Fruit fly (Drosophila melanogaster) whole organism, embryonic: ENCODE measurements around the gene fit.

Experiments
- CG11560 ChIP-seq: fragments of 200-800 bp; sonication (Bioruptor generic); IDR thresholded peaks from 3 replicates; pipeline ENCODE4 v1.3.6; 2022; ENCODE audit warnings: missing biosample characterization, missing genetic modification characterization
- CG12155 ChIP-seq: fragments of 200-800 bp; sonication (Bioruptor generic); optimal IDR thresholded peaks from 3 replicates; lab custom pipeline; 2016; ENCODE audit warnings: missing biosample characterization, missing genetic modification characterization
- CG12744 ChIP-seq: fragments of 200-800 bp; sonication (Bioruptor generic); optimal IDR thresholded peaks from 2 replicates; lab custom pipeline; 2016; ENCODE audit warnings: missing biosample characterization, missing genetic modification characterization
- CG12942 ChIP-seq: fragments of 200-800 bp; sonication (Bioruptor generic); optimal IDR thresholded peaks from 3 replicates; lab custom pipeline; 2016; ENCODE audit warnings: missing biosample characterization, missing genetic modification characterization
- CG13296 ChIP-seq: fragments of 200-800 bp; sonication (Bioruptor generic); optimal IDR thresholded peaks from 3 replicates; lab custom pipeline; 2018; ENCODE audit warnings: missing biosample characterization, mild to moderate bottlenecking, missing genetic modification characterization
- CG14441 ChIP-seq: fragments of 200-800 bp; sonication (Bioruptor generic); IDR thresholded peaks from 2 replicates; pipeline ENCODE4 v1.3.6; 2022; ENCODE audit warnings: missing biosample characterization, missing genetic modification characterization
- CG15073 ChIP-seq: fragments of 200-800 bp; sonication (Bioruptor generic); optimal IDR thresholded peaks from 2 replicates; lab custom pipeline; 2016; ENCODE audit warnings: missing biosample characterization, missing genetic modification characterization
- CG15601 ChIP-seq: fragments of 200-800 bp; sonication (Bioruptor generic); optimal IDR thresholded peaks from 3 replicates; lab custom pipeline; 2019; ENCODE audit warnings: missing biosample characterization, mild to moderate bottlenecking, missing genetic modification characterization, moderate library complexity
- CG17568 ChIP-seq: fragments of 200-800 bp; sonication (Bioruptor generic); optimal IDR thresholded peaks from 2 replicates; lab custom pipeline; 2018; ENCODE audit warnings: missing biosample characterization, mild to moderate bottlenecking, missing genetic modification characterization, moderate library complexity
- CG1792 ChIP-seq: fragments of 200-800 bp; sonication (Bioruptor generic); optimal IDR thresholded peaks from 2 replicates; lab custom pipeline; 2016; ENCODE audit warnings: missing biosample characterization, missing genetic modification characterization
- CG2120 ChIP-seq: fragments of 200-800 bp; sonication (Bioruptor generic); optimal IDR thresholded peaks from 3 replicates; lab custom pipeline; 2016; ENCODE audit warnings: missing biosample characterization, missing genetic modification characterization
- CG30020 ChIP-seq: fragments of 200-800 bp; optimal IDR thresholded peaks from 2 replicates; lab custom pipeline; 2019; ENCODE audit warnings: missing biosample characterization, mild to moderate bottlenecking, missing genetic modification characterization, moderate library complexity
- CG30403 ChIP-seq: fragments of 200-800 bp; sonication (Bioruptor generic); optimal IDR thresholded peaks from 3 replicates; lab custom pipeline; 2016; ENCODE audit warnings: missing biosample characterization, missing genetic modification characterization
- CG33557 ChIP-seq: fragments of 200-800 bp; sonication (Bioruptor generic); optimal IDR thresholded peaks from 2 replicates; lab custom pipeline; 2019; ENCODE audit warnings: missing biosample characterization, mild to moderate bottlenecking, missing genetic modification characterization, moderate library complexity
- CG4404 ChIP-seq: fragments of 200-800 bp; sonication (Bioruptor generic); IDR thresholded peaks from 2 replicates; pipeline ENCODE4 v1.3.6; 2022; ENCODE audit warnings: missing biosample characterization, missing genetic modification characterization
- CG4854 ChIP-seq: fragments of 200-800 bp; sonication (Bioruptor generic); optimal IDR thresholded peaks from 2 replicates; lab custom pipeline; 2016; ENCODE audit warnings: missing biosample characterization, missing genetic modification characterization, inconsistent platforms
- CG6254 ChIP-seq: fragments of 200-800 bp; sonication (Bioruptor generic); optimal IDR thresholded peaks from 3 replicates; lab custom pipeline; 2017; ENCODE audit warnings: mild to moderate bottlenecking, missing biosample characterization, missing genetic modification reagents, missing genetic modification characterization
- CG6654 ChIP-seq: fragments of 200-800 bp; sonication (Bioruptor generic); optimal IDR thresholded peaks from 2 replicates; lab custom pipeline; 2017; ENCODE audit warnings: missing biosample characterization, mild to moderate bottlenecking, missing genetic modification characterization
- CG6689 ChIP-seq: fragments of 200-800 bp; sonication (Bioruptor generic); IDR thresholded peaks from 2 replicates; pipeline ENCODE4 v1.3.6; 2022; ENCODE audit warnings: missing biosample characterization, missing genetic modification characterization
- CG7357 ChIP-seq: fragments of 200-800 bp; sonication (Bioruptor generic); IDR thresholded peaks from 3 replicates; pipeline ENCODE4 v1.3.6; 2022; ENCODE audit warnings: missing biosample characterization, missing genetic modification characterization
- CG8359 ChIP-seq: fragments of 200-800 bp; sonication (Bioruptor generic); optimal IDR thresholded peaks from 2 replicates; lab custom pipeline; 2017; ENCODE audit warnings: missing biosample characterization, mild to moderate bottlenecking, missing genetic modification characterization, borderline replicate concordance
- CG9797 ChIP-seq: fragments of 200-800 bp; sonication (Bioruptor generic); optimal IDR thresholded peaks from 3 replicates; lab custom pipeline; 2018; ENCODE audit warnings: missing biosample characterization, mild to moderate bottlenecking, missing genetic modification characterization
- Doc3 ChIP-seq: fragments of 200-800 bp; sonication (Bioruptor generic); IDR thresholded peaks from 3 replicates; pipeline ENCODE4 v1.3.6; 2022; ENCODE audit warnings: missing biosample characterization, missing genetic modification characterization; ENCODE audit not compliant: partially characterized antibody
- Lim3 ChIP-seq: fragments of 200-800 bp; sonication (Bioruptor generic); IDR thresholded peaks from 2 replicates; pipeline ENCODE4 v1.3.6; 2022; ENCODE audit warnings: missing biosample characterization, missing genetic modification characterization
- Nf-YC ChIP-seq: fragments of 200-800 bp; optimal IDR thresholded peaks from 3 replicates; lab custom pipeline; 2019; ENCODE audit warnings: missing biosample characterization, mild to moderate bottlenecking, missing genetic modification characterization, moderate library complexity
- Spps ChIP-seq: fragments of 200-800 bp; sonication (Bioruptor generic); optimal IDR thresholded peaks from 2 replicates; lab custom pipeline; 2018; ENCODE audit warnings: missing biosample characterization, mild to moderate bottlenecking, missing genetic modification characterization
- Sry-β ChIP-seq: fragments of 200-800 bp; sonication (Bioruptor generic); optimal IDR thresholded peaks from 2 replicates; lab custom pipeline; 2018; ENCODE audit warnings: missing biosample characterization, mild to moderate bottlenecking, missing genetic modification characterization, moderate library complexity
- Tbp ChIP-seq: fragments of >200 bp; optimal IDR thresholded peaks from 2 replicates; lab custom pipeline; 2018; ENCODE audit warnings: missing biosample characterization, missing genetic modification characterization
- Trl ChIP-seq, 3 experiments: fragments of >200 bp in 2 of 3; fragments of 200-800 bp in 1 of 3; sonication (Bioruptor generic) in 1 of 3; optimal IDR thresholded peaks; 2 replicates in 1 of 3; 3 replicates in 2 of 3; lab custom pipeline; 2016 to 2017; ENCODE audit warnings: missing biosample characterization in 1 of 3, missing genetic modification characterization in 1 of 3
- Xbp1 ChIP-seq: fragments of 200-800 bp; sonication (Bioruptor generic); optimal IDR thresholded peaks from 3 replicates; lab custom pipeline; 2016; ENCODE audit warnings: missing biosample characterization, mild to moderate bottlenecking, missing genetic modification characterization
- ac ChIP-seq: fragments of 200-800 bp; sonication (Bioruptor generic); optimal IDR thresholded peaks from 3 replicates; lab custom pipeline; 2017; ENCODE audit warnings: missing biosample characterization, mild to moderate bottlenecking, missing genetic modification characterization
- al ChIP-seq: fragments of 200-800 bp; sonication (Bioruptor generic); IDR thresholded peaks from 2 replicates; pipeline ENCODE4 v1.3.6; 2022; ENCODE audit warnings: missing biosample characterization, missing genetic modification characterization
- bowl ChIP-seq: fragments of 200-800 bp; sonication (Bioruptor generic); IDR thresholded peaks from 2 replicates; pipeline ENCODE4 v1.3.6; 2022; ENCODE audit warnings: missing biosample characterization, missing genetic modification characterization
- caup ChIP-seq: fragments of 200-800 bp; sonication (Bioruptor generic); optimal IDR thresholded peaks from 3 replicates; lab custom pipeline; 2017; ENCODE audit warnings: missing biosample characterization, mild to moderate bottlenecking, missing genetic modification characterization, moderate library complexity; ENCODE audit not compliant: severe bottlenecking
- dimm ChIP-seq: fragments of 200-800 bp; sonication (Bioruptor generic); IDR thresholded peaks from 2 replicates; pipeline ENCODE4 v1.3.6; 2022; ENCODE audit warnings: missing biosample characterization, missing genetic modification characterization
- dm ChIP-seq: fragments of 200-800 bp; sonication (Bioruptor generic); optimal IDR thresholded peaks from 3 replicates; lab custom pipeline; 2016; ENCODE audit warnings: missing biosample characterization, missing genetic modification characterization
- emc ChIP-seq: fragments of 200-800 bp; sonication (Bioruptor generic); optimal IDR thresholded peaks from 2 replicates; lab custom pipeline; 2016; ENCODE audit warnings: missing biosample characterization, missing genetic modification characterization
- fd64A ChIP-seq: fragments of 200-800 bp; sonication (Bioruptor generic); optimal IDR thresholded peaks from 3 replicates; lab custom pipeline; 2018; ENCODE audit warnings: missing biosample characterization, mild to moderate bottlenecking, missing genetic modification characterization
- gfzf ChIP-seq: fragments of 200-800 bp; sonication (Bioruptor generic); optimal IDR thresholded peaks from 2 replicates; lab custom pipeline; 2016; ENCODE audit warnings: missing biosample characterization, mild to moderate bottlenecking, missing genetic modification characterization, moderate library complexity
- gsb-n ChIP-seq: fragments of 200-800 bp; sonication (Bioruptor generic); optimal IDR thresholded peaks from 3 replicates; lab custom pipeline; 2018; ENCODE audit warnings: missing biosample characterization, mild to moderate bottlenecking, missing genetic modification characterization
- ham ChIP-seq: fragments of 200-800 bp; sonication (Bioruptor generic); IDR thresholded peaks from 2 replicates; pipeline ENCODE4 v1.3.6; 2022; ENCODE audit warnings: missing biosample characterization, missing genetic modification characterization
- ind ChIP-seq: fragments of 200-800 bp; sonication (Bioruptor generic); optimal IDR thresholded peaks from 3 replicates; lab custom pipeline; 2016; ENCODE audit warnings: missing biosample characterization, missing genetic modification characterization
- kah ChIP-seq: fragments of 200-800 bp; sonication (Bioruptor generic); optimal IDR thresholded peaks from 2 replicates; lab custom pipeline; 2018; ENCODE audit warnings: missing biosample characterization, mild to moderate bottlenecking, missing genetic modification characterization
- p53 ChIP-seq: fragments of 200-800 bp; sonication (Bioruptor generic); optimal IDR thresholded peaks from 2 replicates; lab custom pipeline; 2016; ENCODE audit warnings: missing biosample characterization, missing genetic modification characterization
- pum ChIP-seq: fragments of 200-800 bp; sonication (Bioruptor generic); optimal IDR thresholded peaks from 2 replicates; lab custom pipeline; 2016; ENCODE audit warnings: missing biosample characterization, missing genetic modification characterization
- slbo ChIP-seq: fragments of 200-800 bp; sonication (Bioruptor generic); IDR thresholded peaks from 2 replicates; pipeline ENCODE4 v1.3.6; 2022; ENCODE audit warnings: missing biosample characterization, missing genetic modification characterization
- slp2 ChIP-seq: fragments of 200-800 bp; sonication (Bioruptor generic); optimal IDR thresholded peaks from 2 replicates; lab custom pipeline; 2016; ENCODE audit warnings: missing biosample characterization, missing genetic modification characterization
- tap ChIP-seq: fragments of 200-800 bp; optimal IDR thresholded peaks from 3 replicates; lab custom pipeline; 2019; ENCODE audit warnings: missing biosample characterization, mild to moderate bottlenecking, missing genetic modification characterization, moderate library complexity
- tna ChIP-seq: fragments of 200-800 bp; sonication (Bioruptor generic); IDR thresholded peaks from 2 replicates; pipeline ENCODE4 v1.3.6; 2022; ENCODE audit warnings: missing biosample characterization, missing genetic modification characterization; ENCODE audit not compliant: partially characterized antibody

The fit gene

DNA sequence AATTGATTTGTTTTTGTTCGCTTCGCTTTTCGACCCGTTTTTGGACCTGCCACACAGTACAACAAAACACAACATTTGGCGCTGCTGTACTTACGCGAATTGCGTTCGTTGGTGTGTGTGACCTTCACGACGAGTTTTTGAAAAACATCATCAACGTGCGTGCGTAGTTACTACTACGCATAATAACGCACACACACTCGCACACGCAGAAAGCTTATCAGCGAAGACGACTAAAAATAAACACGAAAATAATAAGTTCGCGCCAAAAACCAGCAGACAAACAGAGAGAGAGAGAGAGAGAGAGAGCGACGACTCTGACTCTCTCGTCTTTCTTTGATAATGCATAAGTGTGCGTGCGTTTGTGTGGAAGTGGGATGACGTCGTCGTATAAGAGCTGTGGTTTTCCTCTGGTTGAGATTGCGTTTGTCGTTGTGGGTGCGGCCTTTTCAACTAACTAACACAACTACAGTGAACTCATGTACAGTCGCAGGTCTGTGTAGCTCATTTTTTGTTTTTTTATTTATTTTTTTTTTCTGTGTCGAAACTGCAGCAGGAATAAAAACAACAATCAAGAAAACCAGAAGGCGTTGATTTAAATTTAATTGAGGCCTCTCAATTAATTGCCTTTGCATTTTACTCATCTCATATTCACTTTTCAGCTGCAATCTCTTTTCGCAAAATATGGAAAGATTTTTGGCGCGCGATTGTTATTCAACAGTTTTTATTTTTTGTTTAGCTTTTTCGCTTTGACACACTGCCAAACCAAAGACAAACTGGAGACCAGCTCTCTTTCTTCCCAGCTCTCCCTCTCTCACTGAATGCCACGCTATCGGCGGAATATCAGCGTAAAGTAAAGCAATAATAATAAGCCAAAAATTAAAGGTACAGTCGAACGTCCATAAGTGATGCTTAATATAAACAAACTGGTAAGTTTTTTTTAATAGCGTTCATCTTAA is 30.4 kb downstream of the fit start:
- no peak for TF ChIP-seq CG7357
- TF ChIP-seq CG30020 (tag; lab: Kevin White, UChicago) = no peak
- no peak for TF ChIP-seq tap (tag; lab: Kevin White, UChicago)
- no peak for TF ChIP-seq Sry-β (GFP tag; lab: Kevin White, UChicago)
- no peak for TF ChIP-seq caup (GFP tag; lab: Kevin White, UChicago)
- TF ChIP-seq CG15601 (tag; lab: Kevin White, UChicago) = peak; percentile 58
- peak; percentile 95 to 98 for TF ChIP-seq Trl (optimal IDR thresholded peaks at IDR 0.05; lab: Kevin White, UChicago)
- TF ChIP-seq Trl (GFP tag; optimal IDR thresholded peaks at IDR 0.05; lab: Kevin White, UChicago) = peak; percentile 63
- TF ChIP-seq slp2 (GFP tag; lab: Kevin White, UChicago) = no peak
- no peak for TF ChIP-seq fd64A
- TF ChIP-seq CG1792 (GFP tag; lab: Kevin White, UChicago) = no peak
- no peak for TF ChIP-seq Xbp1 (GFP tag; lab: Kevin White, UChicago)
- no peak for TF ChIP-seq ind
- TF ChIP-seq Spps (tag; lab: Kevin White, UChicago) = no peak
- TF ChIP-seq CG12942 (GFP tag; lab: Kevin White, UChicago) = no peak
- TF ChIP-seq gfzf (GFP tag; lab: Kevin White, UChicago) = no peak
- TF ChIP-seq pum (GFP tag; lab: Kevin White, UChicago) = no peak
- TF ChIP-seq CG13296 (GFP tag; lab: Kevin White, UChicago) = peak; percentile 15
- no peak for TF ChIP-seq ac
- no peak for TF ChIP-seq Doc3
- no peak for TF ChIP-seq CG12155
- no peak for TF ChIP-seq CG6654 (GFP tag; lab: Kevin White, UChicago)
- TF ChIP-seq bowl (GFP tag; lab: Robert Waterston, UW) = no peak
- TF ChIP-seq gsb-n (tag; lab: Kevin White, UChicago) = no peak
- TF ChIP-seq Lim3 = no peak
- TF ChIP-seq CG11560 = no peak
- no peak for TF ChIP-seq dm (GFP tag; lab: Kevin White, UChicago)
- TF ChIP-seq CG8359 = no peak
- TF ChIP-seq CG17568 (GFP tag; lab: Kevin White, UChicago) = no peak
- TF ChIP-seq CG33557 (GFP tag; lab: Kevin White, UChicago) = no peak
- TF ChIP-seq CG4854 = no peak
- peak; percentile 16; the same call in 1 of the 2 replicates for TF ChIP-seq CG14441
- no peak for TF ChIP-seq tna (GFP tag; lab: Robert Waterston, UW)
- 0 out of 2 replicates have a peak, but pooled peaks have one; percentile 12 for TF ChIP-seq al
- TF ChIP-seq CG2120 = peak; percentile 18
- TF ChIP-seq Tbp (GFP tag; lab: Kevin White, UChicago) = no peak
- TF ChIP-seq kah (GFP tag; lab: Kevin White, UChicago) = no peak
- TF ChIP-seq p53 (GFP tag; lab: Kevin White, UChicago) = no peak
- no peak for TF ChIP-seq Nf-YC (tag; lab: Kevin White, UChicago)
- TF ChIP-seq CG15073 (GFP tag; lab: Kevin White, UChicago) = no peak
- no peak for TF ChIP-seq dimm
- no peak for TF ChIP-seq ham (GFP tag; lab: Robert Waterston, UW)
- TF ChIP-seq CG4404 = no peak; the same call in 1 of the 2 replicates
- no peak for TF ChIP-seq CG12744 (GFP tag; lab: Kevin White, UChicago)
- TF ChIP-seq CG9797 (GFP tag; lab: Kevin White, UChicago) = no peak
- no peak for TF ChIP-seq CG6254 (GFP tag; lab: Kevin White, UChicago)
- no peak for TF ChIP-seq emc (GFP tag; lab: Kevin White, UChicago)
- no peak for TF ChIP-seq slbo
- TF ChIP-seq CG6689 = no peak
- TF ChIP-seq CG30403 (GFP tag; lab: Kevin White, UChicago) = no peak
